Fruit fly (Drosophila melanogaster) whole organism, embryonic: Measurements from ENCODE around the gene CG32236.

Experiments used
- Aef1 ChIP-seq: fragments of 200-800 bp; sonication (Bioruptor generic); IDR thresholded peaks from 3 replicates; pipeline ENCODE4 v1.3.6; 2022; ENCODE audit warnings: missing biosample characterization, missing genetic modification characterization
- CG11696 ChIP-seq: fragments of 200-800 bp; sonication (Bioruptor generic); IDR thresholded peaks from 2 replicates; pipeline ENCODE4 v1.3.6; 2022; ENCODE audit warnings: missing biosample characterization, missing genetic modification characterization
- Doc2 ChIP-seq: fragments of 200-800 bp; sonication (Bioruptor generic); IDR thresholded peaks from 2 replicates; pipeline ENCODE4 v1.3.6; 2022; ENCODE audit warnings: missing biosample characterization, missing genetic modification characterization
- ERR ChIP-seq: fragments of 200-800 bp; sonication (Bioruptor generic); optimal IDR thresholded peaks from 2 replicates; lab custom pipeline; 2016; ENCODE audit warnings: missing biosample characterization, missing genetic modification characterization
- Lpt ChIP-seq: fragments of >200 bp; optimal IDR thresholded peaks from 2 replicates; lab custom pipeline; 2018; ENCODE audit warnings: missing biosample characterization, missing genetic modification characterization
- bcd ChIP-seq: fragments of 200-800 bp; sonication (Bioruptor generic); optimal IDR thresholded peaks from 2 replicates; lab custom pipeline; 2017; ENCODE audit warnings: missing biosample characterization, mild to moderate bottlenecking, missing genetic modification characterization
- pita ChIP-seq: fragments of 200-800 bp; sonication (Bioruptor generic); optimal IDR thresholded peaks from 2 replicates; lab custom pipeline; 2017; ENCODE audit warnings: missing biosample characterization, mild to moderate bottlenecking, missing genetic modification characterization
- sima ChIP-seq: fragments of 200-800 bp; sonication (Bioruptor generic); optimal IDR thresholded peaks from 2 replicates; lab custom pipeline; 2016; ENCODE audit warnings: missing biosample characterization, missing genetic modification characterization

- TF ChIP-seq sima (GFP tag; lab: Kevin White, UChicago) (no peak), Doc2 (GFP tag; lab: Robert Waterston, UW) (no peak), Aef1 (no peak), CG11696 (no peak), pita (GFP tag; lab: Kevin White, UChicago) (no peak), Lpt (no peak), bcd (no peak), ERR (GFP tag; lab: Kevin White, UChicago) (no peak)
These were observed 17.6 kb upstream of the CG32236 start for dm6 chr3L:4684622-4685276.
